Worm (Caenorhabditis elegans) whole organism, L4/young adult: ENCODE data around the gene C27A7.9.

Experiments used
- W03F9.2 ChIP-seq: fragments of 150-350 bp; optimal IDR thresholded peaks from 2 replicates; lab custom pipeline; 2014; ENCODE audit warnings: missing biosample characterization, missing genetic modification characterization
- dao-5 ChIP-seq: sonication (generic microtip); optimal IDR thresholded peaks from 2 replicates; lab custom pipeline; 2016; ENCODE audit warnings: missing genotype, missing genetic modification characterization, moderate library complexity, missing compliant biosample characterization
- him-1 ChIP-seq: sonication (generic microtip); optimal IDR thresholded peaks from 2 replicates; lab custom pipeline; 2016; ENCODE audit warnings: missing genotype, missing genetic modification reagents, missing genetic modification characterization, missing compliant biosample characterization

The C27A7.9 gene

ce11 chrV:12154554-12154953, at the start of gene C27A7.9:
Gene C27A7.9, minus strand, starts transcription at chrV:12154654.
- TF ChIP-seq him-1 (no peak), W03F9.2 (tag; lab: Kevin White, UChicago) (no peak), dao-5 (tag; lab: Kevin White, UChicago) (no peak)

ce11 chrV:12199474-12199873, 45.0 kb upstream of the C27A7.9 start:
- no peak for TF ChIP-seq W03F9.2 (tag; lab: Kevin White, UChicago)
- no peak for TF ChIP-seq dao-5 (tag; lab: Kevin White, UChicago)
- no peak for TF ChIP-seq him-1

DNA sequence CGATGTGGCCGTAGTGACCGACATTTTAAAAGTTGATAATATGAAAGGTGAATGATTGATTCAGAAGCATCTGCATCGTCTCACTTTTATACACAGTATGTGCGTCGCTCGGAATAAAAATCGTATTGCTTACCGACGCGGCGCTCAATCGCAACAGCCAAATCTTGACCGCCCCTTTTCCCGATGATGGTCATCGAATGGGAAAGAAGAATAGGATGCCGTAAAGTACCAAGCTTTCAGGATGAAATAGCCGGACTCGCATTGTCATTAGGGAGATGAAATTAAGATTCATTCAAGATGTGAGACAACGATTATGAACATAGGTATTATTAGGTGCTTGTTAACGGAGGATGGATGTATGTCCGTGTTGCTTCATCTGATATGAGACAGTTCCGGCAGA, 44.1 kb upstream of the C27A7.9 start, which contains the start of gene lon-3:
lon-3 (minus strand) TSS at position 101 of the 400 bp plus-strand sequence.
- TF ChIP-seq him-1, result no peak

DNA sequence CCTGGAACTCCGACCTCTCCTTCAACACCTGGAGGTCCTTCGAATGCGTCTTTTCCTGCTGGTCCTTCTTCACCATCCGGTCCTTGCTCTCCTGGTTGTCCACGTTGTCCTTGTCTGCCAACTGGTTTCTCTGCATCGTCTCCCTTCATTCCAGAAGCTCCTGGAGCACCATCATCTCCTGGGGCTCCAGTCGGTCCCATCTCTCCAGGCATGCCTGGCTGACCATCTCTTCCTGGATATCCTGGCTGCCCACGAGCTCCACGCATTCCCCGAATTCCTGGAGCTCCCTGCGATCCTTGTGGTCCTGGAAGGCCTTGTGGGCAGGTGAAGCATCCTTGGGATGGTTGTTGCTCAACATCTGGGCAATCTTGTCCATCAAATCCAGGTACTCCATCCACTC, 43.3 kb upstream of the C27A7.9 start:
- TF ChIP-seq W03F9.2 (tag; lab: Kevin White, UChicago) (no peak), dao-5 (tag; lab: Kevin White, UChicago) (no peak), him-1 (no peak)

- TF ChIP-seq W03F9.2 (tag; lab: Kevin White, UChicago), result no peak
Observed at ce11 chrV:12196659-12197058, 42.2 kb upstream of the C27A7.9 start.

- TF ChIP-seq him-1 (no peak), dao-5 (tag; lab: Kevin White, UChicago) (no peak), W03F9.2 (tag; lab: Kevin White, UChicago) (no peak)
Observed at ce11 chrV:12195845-12196244, 41.4 kb upstream of the C27A7.9 start, which contains the start of gene ZK836.3. Gene ZK836.3, minus strand, starts transcription at chrV:12195945.

DNA sequence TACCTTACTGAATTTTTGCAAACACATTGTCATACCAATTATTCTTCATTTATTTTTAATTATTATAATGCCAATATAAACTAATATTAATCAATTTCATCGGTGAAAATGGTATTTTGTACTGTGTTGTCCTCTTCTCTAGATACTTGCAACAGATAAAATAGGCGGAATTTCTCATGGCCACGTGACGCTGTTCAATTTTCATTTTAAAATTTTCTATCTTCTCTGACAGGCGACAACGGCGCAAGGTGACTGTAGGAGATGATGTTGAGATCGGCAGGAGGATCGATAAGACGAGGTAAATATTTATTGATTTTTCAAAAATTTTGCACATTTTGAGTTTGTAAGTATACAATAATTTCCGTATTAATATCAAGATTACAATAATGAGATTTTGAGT, 39.8 kb upstream of the C27A7.9 start, which contains the start of gene ogdh-2:
ogdh-2 (plus strand) TSS at position 233 of the 400 bp plus-strand sequence.
- TF ChIP-seq him-1 (no peak), W03F9.2 (tag; lab: Kevin White, UChicago) (no peak), dao-5 (tag; lab: Kevin White, UChicago) (no peak)

ce11 chrV:12192129-12192528, 37.7 kb upstream of the C27A7.9 start, which contains the start of gene rnp-1:
Gene rnp-1, plus strand, starts transcription at chrV:12192273.
- TF ChIP-seq him-1 (no peak), dao-5 (tag; lab: Kevin White, UChicago) (no peak), W03F9.2 (tag; lab: Kevin White, UChicago) (no peak)

ce11 chrV:12190943-12191569, 36.6 kb upstream of the C27A7.9 start, which contains the start of gene dpy-30:
Gene dpy-30, plus strand, starts transcription at chrV:12191519.
- TF ChIP-seq dao-5 (tag; lab: Kevin White, UChicago) (no peak), W03F9.2 (tag; lab: Kevin White, UChicago) (peak; percentile 56)

DNA sequence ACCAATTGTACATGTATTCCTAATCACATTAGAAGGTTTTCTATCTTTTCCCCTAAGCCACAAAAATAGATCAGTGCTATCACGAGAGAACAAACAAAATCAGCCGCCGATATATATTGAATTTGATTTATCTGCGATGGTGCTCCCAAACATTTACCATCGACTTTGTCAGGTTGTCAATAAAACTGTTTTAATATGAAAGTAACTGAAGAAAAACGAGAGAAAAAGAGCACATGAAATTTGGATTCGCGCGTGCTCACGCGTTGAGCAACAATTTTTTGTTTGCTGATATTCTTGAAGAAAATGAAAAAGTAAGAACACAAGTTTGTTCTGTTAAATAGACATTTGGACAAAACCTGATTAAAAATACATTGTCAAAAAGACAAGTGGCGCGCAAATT, 34.4 kb upstream of the C27A7.9 start:
- no peak for TF ChIP-seq him-1
- TF ChIP-seq dao-5 (tag; lab: Kevin White, UChicago), result no peak
- TF ChIP-seq W03F9.2 (tag; lab: Kevin White, UChicago), result no peak

DNA sequence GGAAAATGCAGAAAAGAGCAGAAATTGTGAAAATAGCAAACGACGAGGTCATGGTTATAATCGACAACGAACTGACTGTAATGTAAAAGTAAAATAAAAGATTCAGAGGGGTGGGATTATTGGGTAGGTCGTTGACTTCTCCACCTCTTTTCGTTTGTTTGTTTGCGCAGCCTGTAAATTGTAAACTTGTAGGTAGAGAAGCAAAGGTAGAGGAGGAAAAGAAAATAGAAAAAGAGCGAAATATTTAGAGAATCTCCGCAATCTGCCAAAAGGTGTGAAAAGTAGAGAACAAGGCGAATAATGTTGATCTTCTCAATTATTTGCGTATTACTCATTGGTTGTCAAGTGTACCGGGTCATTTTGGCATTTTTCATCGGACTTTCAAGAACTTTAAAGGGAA, 32.9 kb upstream of the C27A7.9 start, which contains the start of gene ZK863.8:
ZK863.8 (minus strand) TSS at position 173 of the 400 bp plus-strand sequence.
- TF ChIP-seq dao-5 (tag; lab: Kevin White, UChicago) (no peak), W03F9.2 (tag; lab: Kevin White, UChicago) (no peak), him-1 (no peak)

DNA sequence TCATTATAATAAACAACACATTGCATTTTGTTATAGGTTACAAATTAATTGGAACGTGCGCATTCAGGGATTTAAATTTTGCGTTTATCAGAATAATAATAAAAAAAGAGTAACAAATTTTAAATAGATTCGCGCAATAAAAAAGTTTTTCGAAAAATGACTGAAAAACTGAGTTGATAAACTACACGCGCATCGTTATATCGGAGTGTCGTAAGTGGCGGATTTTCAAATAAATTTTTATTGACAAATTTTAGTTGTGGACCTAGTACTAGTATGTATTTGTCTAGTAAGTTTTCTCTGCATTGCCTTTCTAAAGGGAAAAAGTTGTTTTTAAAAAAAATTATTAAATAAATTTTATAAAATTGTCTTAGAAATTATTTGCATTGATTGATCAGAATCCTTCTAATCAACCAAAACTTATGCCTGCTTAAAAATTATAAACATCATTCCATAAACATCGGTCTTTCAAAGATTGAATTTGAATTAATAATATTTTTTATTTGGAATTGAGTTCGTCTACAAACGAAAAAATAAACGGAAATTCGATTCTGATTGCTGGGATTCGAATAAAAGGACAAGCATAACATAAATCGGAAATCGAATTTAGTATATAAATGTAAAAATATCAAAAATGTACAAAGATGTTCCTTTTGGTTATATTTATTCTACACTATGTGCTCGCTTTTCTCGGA, 30.0 kb upstream of the C27A7.9 start, which contains the start of gene srd-4:
srd-4 (plus strand) TSS at position 642 of the 692 bp plus-strand sequence.
- TF ChIP-seq W03F9.2 (tag; lab: Kevin White, UChicago) (no peak), him-1 (no peak), dao-5 (tag; lab: Kevin White, UChicago) (no peak)

- TF ChIP-seq dao-5 (tag; lab: Kevin White, UChicago), result no peak
- TF ChIP-seq him-1, result no peak
- no peak for TF ChIP-seq W03F9.2 (tag; lab: Kevin White, UChicago)
Observed at ce11 chrV:12183854-12184253, 29.4 kb upstream of the C27A7.9 start, which contains the start of gene usip-1. Gene usip-1, minus strand, starts transcription at chrV:12184194.

DNA sequence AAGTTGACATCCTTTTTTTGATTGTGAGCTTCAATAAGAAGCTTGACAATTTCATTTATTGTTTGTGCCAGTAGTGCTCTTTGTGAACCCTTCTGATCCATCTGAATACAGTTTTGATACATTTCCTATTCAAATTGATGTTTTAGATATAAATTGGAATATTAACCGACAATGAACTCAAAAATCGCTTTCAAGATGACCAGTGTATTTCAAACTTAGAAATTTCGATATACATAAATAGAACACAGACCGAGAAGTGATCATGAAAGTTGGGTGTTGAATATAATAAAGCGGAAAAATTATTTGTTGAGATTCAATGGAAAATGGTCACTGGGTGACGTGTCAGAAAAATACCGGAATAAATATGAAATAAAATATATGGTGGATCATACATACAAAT, 26.9 kb upstream of the C27A7.9 start, which contains the start of gene elpc-3:
elpc-3 (minus strand) TSS at position 101 of the 400 bp plus-strand sequence.
- TF ChIP-seq him-1 (no peak), dao-5 (tag; lab: Kevin White, UChicago) (no peak), W03F9.2 (tag; lab: Kevin White, UChicago) (no peak)
